Worm (Caenorhabditis elegans): ENCODE measurements around the gene gex-3.
A peak's percentile ranks its signal among the peaks of the same experiment; 100 is the strongest.

- TF ChIP-seq unc-39 (tag; optimal IDR thresholded peaks at IDR 0.05) (no peak), fkh-10 (GFP tag; optimal IDR thresholded peaks at IDR 0.05) (peak; percentile 35), ceh-82 (tag; optimal IDR thresholded peaks at IDR 0.05) (no peak), nhr-77 (tag; optimal IDR thresholded peaks at IDR 0.05) (no peak), pha-4 (GFP tag; IDR thresholded peaks at IDR 0.05) (no peak), pha-4 (tag; optimal IDR thresholded peaks at IDR 0.05) (no peak), lim-7 (GFP tag; IDR thresholded peaks at IDR 0.05) (no peak), F49E8.2 (tag; optimal IDR thresholded peaks at IDR 0.05; ENCODE audit: borderline replicate concordance) (no peak), lin-38 (GFP tag; IDR thresholded peaks at IDR 0.05) (no peak), ZK546.5 (tag; optimal IDR thresholded peaks at IDR 0.05) (no peak), lin-39 (tag; optimal IDR thresholded peaks at IDR 0.05) (no peak), zfp-2 (tag; optimal IDR thresholded peaks at IDR 0.05) (no peak), unc-62 (GFP tag; optimal IDR thresholded peaks at IDR 0.05 in 1 of 2) (no peak), unc-62 (tag; optimal IDR thresholded peaks at IDR 0.05) (no peak)
Measured at ce11 chrIV:12364964-12365363, 39.3 kb upstream of the gex-3 start.
